Worm (Caenorhabditis elegans) whole organism, L3 larva: ENCODE measurements around the gene F35E8.7.

ENCODE experiments used
- lin-15B ChIP-seq: fragments of 150-350 bp; optimal IDR thresholded peaks from 2 replicates; lab custom pipeline; 2014; ENCODE audit warnings: missing biosample characterization, missing genetic modification characterization
- nfya-1 ChIP-seq: sonication (generic microtip); optimal IDR thresholded peaks from 2 replicates; lab custom pipeline; 2017; ENCODE audit warnings: missing genetic modification characterization, mild to moderate bottlenecking, missing compliant biosample characterization, antibody characterized with exemption, moderate library complexity; ENCODE audit not compliant: insufficient read depth
- nhr-11 ChIP-seq: fragments of 150-350 bp; optimal IDR thresholded peaks from 2 replicates; lab custom pipeline; 2014; ENCODE audit warnings: missing biosample characterization, missing genetic modification characterization
- nhr-76 ChIP-seq: fragments of 150-350 bp; sonication (generic microtip); optimal IDR thresholded peaks from 5 replicates; lab custom pipeline; 2014; ENCODE audit warnings: missing biosample characterization, missing genetic modification characterization

DNA sequence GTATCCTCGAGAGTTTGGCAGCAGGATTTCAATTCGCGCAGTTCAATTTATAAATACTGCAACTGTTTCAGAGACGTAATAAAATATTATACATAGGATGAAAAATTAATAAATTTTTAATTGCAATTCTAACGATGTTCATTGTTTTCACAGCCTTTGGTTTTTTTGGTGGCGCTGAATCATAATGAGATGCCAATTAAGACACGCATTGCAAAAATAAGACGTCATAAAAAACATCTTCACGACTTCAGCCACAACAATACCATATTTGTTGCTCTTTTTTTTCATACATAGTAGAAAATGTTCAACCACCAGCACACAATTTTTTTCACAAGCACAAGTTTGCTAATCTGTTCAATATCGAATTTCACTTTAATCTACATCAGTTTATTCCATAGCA, 41.5 kb upstream of the F35E8.7 start, which contains the start of gene str-56:
- no peak for TF ChIP-seq nfya-1 (tag; lab: Kevin White, UChicago)
- no peak for TF ChIP-seq nhr-76 (tag; lab: Kevin White, UChicago)
- TF ChIP-seq nhr-11 (tag; lab: Kevin White, UChicago) = no peak
- no peak for TF ChIP-seq lin-15B (tag; lab: Kevin White, UChicago)
